ENCODE assay signal across 4 worm cellular contexts in genomic region chrV:10449947-10450346, ce11.
TF ChIP-seq lines count a peak whose summit lies in the region.

No protein-coding gene starts in this region.

TF ChIP-seq in whole organism, L4 larva, 104 proteins besides CTCF, POLR2A, EP300 and RAD21:
- TF ChIP-seq dmd-6 (GFP tag; IDR thresholded peaks at IDR 0.05; lab: Robert Waterston, UW): 0 out of 2 replicates have a peak, but pooled peaks have one; percentile 9

TF ChIP-seq in whole organism, early embryonic, 17 proteins besides CTCF, POLR2A, EP300 and RAD21:
- peak; percentile 40 for TF ChIP-seq tbx-37 (GFP tag; conservative IDR thresholded peaks at IDR 0.05; lab: Robert Waterston, UW)

TF ChIP-seq in whole organism, midembryonic, 9 proteins besides CTCF, POLR2A, EP300 and RAD21:
- 0 out of 2 replicates have a peak, but pooled peaks have one; percentile 7 for TF ChIP-seq ref-1 (GFP tag; conservative IDR thresholded peaks at IDR 0.05; lab: Robert Waterston, UW)

TF ChIP-seq in whole organism, young adult, 124 proteins besides CTCF, POLR2A, EP300 and RAD21:
- peak; percentile 60; the same call in 1 of the 2 replicates for TF ChIP-seq Y53F4B.3 (GFP tag; IDR thresholded peaks at IDR 0.05; lab: Robert Waterston, UW)
- peak; percentile 84; the same call in 1 of the 2 replicates for TF ChIP-seq egrh-3 (GFP tag; IDR thresholded peaks at IDR 0.05; lab: Robert Waterston, UW)
- TF ChIP-seq madf-3 (GFP tag; IDR thresholded peaks at IDR 0.05; lab: Robert Waterston, UW): 0 out of 2 replicates have a peak, but pooled peaks have one; percentile 54
